Worm (Caenorhabditis elegans) whole organism, L1 larva: Measurements from ENCODE around the gene H29C22.1.

Experiments
- C16A3.4 ChIP-seq: fragments of 150-350 bp; optimal IDR thresholded peaks from 2 replicates; lab custom pipeline; 2014; ENCODE audit warnings: missing biosample characterization, missing genetic modification characterization
- F16B12.6 ChIP-seq: fragments of 150-350 bp; optimal IDR thresholded peaks from 2 replicates; lab custom pipeline; 2014; ENCODE audit warnings: missing biosample characterization, missing genetic modification characterization
- aly-2 ChIP-seq: fragments of 150-350 bp; optimal IDR thresholded peaks from 2 replicates; lab custom pipeline; 2014; ENCODE audit warnings: missing biosample characterization, missing genetic modification characterization
- ama-1 ChIP-seq: fragments of 150-350 bp; optimal IDR thresholded peaks from 2 replicates; lab custom pipeline; 2014
- blmp-1 ChIP-seq: fragments of 150-350 bp; optimal IDR thresholded peaks from 2 replicates; lab custom pipeline; 2014; ENCODE audit warnings: missing biosample characterization, missing genetic modification characterization
- ceh-82 ChIP-seq, 3 experiments: fragments of 150-350 bp in 1 of 3; sonication (generic microtip) in 2 of 3; optimal IDR thresholded peaks; 2 replicates each; lab custom pipeline; 2014 to 2017; ENCODE audit warnings: missing biosample characterization in 3 of 3, missing genetic modification characterization in 3 of 3
- ceh-88 ChIP-seq: fragments of 200-800 bp; sonication (Bioruptor generic); IDR thresholded peaks from 2 replicates; pipeline ENCODE4 v1.3.6; 2022; ENCODE audit warnings: missing genetic modification characterization, missing compliant biosample characterization
- dpl-1 ChIP-seq, 3 experiments: fragments of 150-350 bp in 2 of 3; sonication (generic microtip) in 1 of 3; optimal IDR thresholded peaks; 2 replicates each; lab custom pipeline; 2014 to 2017; ENCODE audit warnings: missing biosample characterization in 3 of 3, missing genetic modification characterization in 3 of 3, missing genetic modification reagents in 3 of 3
- dsc-1 ChIP-seq: sonication (generic microtip); optimal IDR thresholded peaks from 2 replicates; lab custom pipeline; 2016; ENCODE audit warnings: mild to moderate bottlenecking, missing genetic modification characterization, missing compliant biosample characterization
- egl-27 ChIP-seq, 2 experiments: fragments of 150-350 bp in 1 of 2; sonication (generic microtip); optimal IDR thresholded peaks; 3 replicates each; lab custom pipeline; 2017 to 2018; ENCODE audit warnings: missing biosample characterization in 2 of 2, missing genetic modification characterization in 2 of 2, missing genetic modification reagents in 2 of 2
- elt-2 ChIP-seq: sonication (generic microtip); optimal IDR thresholded peaks from 2 replicates; lab custom pipeline; 2016; ENCODE audit warnings: missing genetic modification characterization, mild to moderate bottlenecking, inconsistent platforms, missing compliant biosample characterization, missing genetic modification reagents
- ets-5 ChIP-seq: fragments of 200-800 bp; sonication (Bioruptor generic); IDR thresholded peaks from 2 replicates; pipeline ENCODE4 v1.3.6; 2022; ENCODE audit warnings: missing genetic modification characterization, missing compliant biosample characterization
- fkh-10 ChIP-seq: sonication (generic microtip); optimal IDR thresholded peaks from 2 replicates; lab custom pipeline; 2017; ENCODE audit warnings: missing biosample characterization, missing genetic modification reagents, missing genetic modification characterization
- fkh-4 ChIP-seq: sonication (generic microtip); optimal IDR thresholded peaks from 2 replicates; lab custom pipeline; 2016; ENCODE audit warnings: missing compliant biosample characterization, missing genetic modification characterization, borderline replicate concordance
- fkh-8 ChIP-seq: sonication (generic microtip); optimal IDR thresholded peaks from 2 replicates; lab custom pipeline; 2016; ENCODE audit warnings: mild to moderate bottlenecking, missing genetic modification characterization, missing compliant biosample characterization
- fos-1 ChIP-seq: fragments of 150-350 bp; optimal IDR thresholded peaks from 2 replicates; lab custom pipeline; 2014; ENCODE audit warnings: missing biosample characterization, missing genetic modification characterization
- grh-1 ChIP-seq: fragments of 200-800 bp; sonication (Bioruptor generic); IDR thresholded peaks from 2 replicates; pipeline ENCODE4 v1.3.6; 2022; ENCODE audit warnings: missing genetic modification reagents, missing genetic modification characterization, missing compliant biosample characterization
- hlh-17 ChIP-seq: fragments of 200-800 bp; sonication (Bioruptor generic); optimal IDR thresholded peaks from 2 replicates; lab custom pipeline; 2018; ENCODE audit warnings: missing genetic modification characterization, mild to moderate bottlenecking, missing compliant biosample characterization, moderate library complexity, borderline replicate concordance
- isw-1 ChIP-seq: fragments of 200-800 bp; sonication (Bioruptor generic); IDR thresholded peaks from 2 replicates; pipeline ENCODE4 v1.3.6; 2022; ENCODE audit warnings: missing genetic modification characterization, missing compliant biosample characterization
- jun-1 ChIP-seq: fragments of 150-350 bp; optimal IDR thresholded peaks from 2 replicates; lab custom pipeline; 2014; ENCODE audit warnings: missing biosample characterization, missing genetic modification reagents, missing genetic modification characterization
- lin-13 ChIP-seq: fragments of 150-350 bp; optimal IDR thresholded peaks from 2 replicates; lab custom pipeline; 2014; ENCODE audit warnings: missing biosample characterization, missing genetic modification reagents, missing genetic modification characterization
- lin-14 ChIP-seq: fragments of 200-800 bp; sonication (Bioruptor generic); optimal IDR thresholded peaks from 2 replicates; lab custom pipeline; 2018; ENCODE audit warnings: mild to moderate bottlenecking, missing genetic modification characterization, moderate library complexity, missing compliant biosample characterization
- lin-15B ChIP-seq: fragments of 150-350 bp; sonication (generic microtip); optimal IDR thresholded peaks from 3 replicates; lab custom pipeline; 2014; ENCODE audit warnings: missing biosample characterization, missing genetic modification characterization
- mab-9 ChIP-seq: fragments of 200-800 bp; sonication (Bioruptor generic); IDR thresholded peaks from 2 replicates; pipeline ENCODE4 v1.3.6; 2022; ENCODE audit warnings: missing genetic modification reagents, missing genetic modification characterization, missing compliant biosample characterization
- mdl-1 ChIP-seq, 2 experiments: fragments of 150-350 bp; optimal IDR thresholded peaks; 2 replicates each; lab custom pipeline; 2014 to 2017; ENCODE audit warnings: missing biosample characterization in 2 of 2, missing genetic modification characterization in 2 of 2, inconsistent platforms in 1 of 2
- mef-2 ChIP-seq: fragments of 150-350 bp; optimal IDR thresholded peaks from 2 replicates; lab custom pipeline; 2014; ENCODE audit warnings: missing biosample characterization, missing genetic modification characterization
- mep-1 ChIP-seq: fragments of 150-350 bp; optimal IDR thresholded peaks from 2 replicates; lab custom pipeline; 2014; ENCODE audit warnings: missing biosample characterization, missing genetic modification characterization
- nhr-12 ChIP-seq: sonication (generic microtip); optimal IDR thresholded peaks from 2 replicates; lab custom pipeline; 2017; ENCODE audit warnings: missing biosample characterization, missing genetic modification characterization
- nhr-28 ChIP-seq: fragments of 150-350 bp; optimal IDR thresholded peaks from 2 replicates; lab custom pipeline; 2014; ENCODE audit warnings: missing biosample characterization, missing genetic modification characterization
- nhr-47 ChIP-seq: sonication (generic microtip); optimal IDR thresholded peaks from 2 replicates; lab custom pipeline; 2016; ENCODE audit warnings: mild to moderate bottlenecking, missing genetic modification characterization, moderate library complexity, missing compliant biosample characterization
- nhr-77 ChIP-seq: fragments of 150-350 bp; optimal IDR thresholded peaks from 2 replicates; lab custom pipeline; 2014; ENCODE audit warnings: missing biosample characterization, missing genetic modification characterization
- nhr-84 ChIP-seq: sonication (generic microtip); optimal IDR thresholded peaks from 2 replicates; lab custom pipeline; 2017; ENCODE audit warnings: missing biosample characterization, missing genetic modification characterization
- nhr-90 ChIP-seq: sonication (generic microtip); optimal IDR thresholded peaks from 2 replicates; lab custom pipeline; 2016; ENCODE audit warnings: mild to moderate bottlenecking, missing genetic modification characterization, missing compliant biosample characterization; ENCODE audit not compliant: poor library complexity
- pax-3 ChIP-seq: fragments of 200-800 bp; sonication (Bioruptor generic); optimal IDR thresholded peaks from 2 replicates; lab custom pipeline; 2018; ENCODE audit warnings: mild to moderate bottlenecking, missing genetic modification characterization, moderate library complexity, missing compliant biosample characterization
- pqm-1 ChIP-seq: sonication (generic microtip); optimal IDR thresholded peaks from 3 replicates; lab custom pipeline; 2017; ENCODE audit warnings: missing biosample characterization, missing genetic modification characterization
- rnt-1 ChIP-seq: sonication (generic microtip); optimal IDR thresholded peaks from 2 replicates; lab custom pipeline; 2016; ENCODE audit warnings: mild to moderate bottlenecking, missing genetic modification characterization, moderate library complexity, missing compliant biosample characterization
- snpc-4 ChIP-seq: fragments of 150-350 bp; optimal IDR thresholded peaks from 2 replicates; lab custom pipeline; 2014; ENCODE audit warnings: missing biosample characterization, missing genetic modification characterization
- snu-23 ChIP-seq: sonication (generic microtip); optimal IDR thresholded peaks from 2 replicates; lab custom pipeline; 2016; ENCODE audit warnings: missing genetic modification characterization, missing compliant biosample characterization
- sox-4 ChIP-seq: sonication (generic microtip); optimal IDR thresholded peaks from 2 replicates; lab custom pipeline; 2016; ENCODE audit warnings: missing genetic modification characterization, missing compliant biosample characterization
- sptf-1 ChIP-seq: fragments of 150-350 bp; optimal IDR thresholded peaks from 2 replicates; lab custom pipeline; 2014; ENCODE audit warnings: missing biosample characterization, missing genetic modification characterization
- swsn-7 ChIP-seq: sonication (generic microtip); optimal IDR thresholded peaks from 2 replicates; lab custom pipeline; 2016; ENCODE audit warnings: missing genetic modification characterization, missing compliant biosample characterization
- unc-130 ChIP-seq: fragments of 150-350 bp; optimal IDR thresholded peaks from 2 replicates; lab custom pipeline; 2017; ENCODE audit warnings: missing biosample characterization, missing genetic modification characterization, inconsistent platforms
- unc-30 ChIP-seq: sonication (generic microtip); optimal IDR thresholded peaks from 2 replicates; lab custom pipeline; 2017; ENCODE audit warnings: missing biosample characterization, missing genetic modification characterization
- unc-86 ChIP-seq: sonication (generic microtip); optimal IDR thresholded peaks from 2 replicates; lab custom pipeline; 2016; ENCODE audit warnings: missing genetic modification characterization, missing compliant biosample characterization
- zag-1 ChIP-seq: fragments of 150-350 bp; optimal IDR thresholded peaks from 2 replicates; lab custom pipeline; 2014; ENCODE audit warnings: missing biosample characterization, missing genetic modification characterization
- ztf-11 ChIP-seq, 2 experiments: sonication (generic microtip); optimal IDR thresholded peaks; 2 replicates each; lab custom pipeline; 2016 to 2017; ENCODE audit warnings: missing genetic modification characterization in 2 of 2, missing biosample characterization in 1 of 2, missing compliant biosample characterization in 1 of 2
- ztf-4 ChIP-seq: fragments of 150-350 bp; optimal IDR thresholded peaks from 2 replicates; lab custom pipeline; 2014; ENCODE audit warnings: missing biosample characterization, missing genetic modification characterization

H29C22.1 gene

ce11 chrX:9311225-9311624 is at the start of gene H29C22.1:
H29C22.1 (minus strand) TSS chrX:9311325.
- TF ChIP-seq fkh-8 (tag; lab: Kevin White, UChicago) (no peak), lin-14 (GFP tag; lab: Kevin White, UChicago) (no peak), aly-2 (no peak), nhr-47 (no peak), ztf-11 (tag; optimal IDR thresholded peaks at IDR 0.05; lab: Kevin White, UChicago) (no peak), sptf-1 (tag; lab: Kevin White, UChicago) (no peak), mab-9 (GFP tag; lab: Robert Waterston, UW) (no peak), nhr-90 (no peak), pax-3 (no peak), egl-27 (tag; optimal IDR thresholded peaks at IDR 0.05; lab: Kevin White, UChicago) (no peak), nhr-77 (tag; lab: Kevin White, UChicago) (no peak), ceh-82 (tag; optimal IDR thresholded peaks at IDR 0.05; lab: Kevin White, UChicago) (no peak), nhr-28 (tag; lab: Kevin White, UChicago) (no peak), hlh-17 (GFP tag; lab: Kevin White, UChicago) (no peak), ets-5 (GFP tag; lab: Robert Waterston, UW) (no peak), lin-15B (no peak), F16B12.6 (tag; lab: Kevin White, UChicago) (no peak), lin-13 (GFP tag; lab: Kevin White, UChicago) (no peak), isw-1 (GFP tag; lab: Robert Waterston, UW) (no peak), unc-30 (tag; lab: Kevin White, UChicago) (no peak)

- TF ChIP-seq nhr-84 (tag; lab: Kevin White, UChicago) (no peak), unc-86 (tag; lab: Kevin White, UChicago) (no peak), unc-30 (tag; lab: Kevin White, UChicago) (no peak)
Observed at ce11 chrX:9349844-9350556, 38.9 kb upstream of the H29C22.1 start, which contains the start of gene flp-20. flp-20 (minus strand) TSS chrX:9349894.

ce11 chrX:9347380-9347979 is 36.4 kb upstream of the H29C22.1 start, which contains the start of gene oga-1:
oga-1 (minus strand) TSS chrX:9347430.
- TF ChIP-seq zag-1 (tag; lab: Kevin White, UChicago) (no peak), lin-13 (GFP tag; lab: Kevin White, UChicago) (peak; percentile 60), unc-130 (tag; lab: Kevin White, UChicago) (peak; percentile 45), grh-1 (GFP tag; lab: Robert Waterston, UW) (no peak), blmp-1 (tag; lab: Kevin White, UChicago) (peak; percentile 32), C16A3.4 (tag; lab: Kevin White, UChicago) (peak; percentile 62), F16B12.6 (tag; lab: Kevin White, UChicago) (peak; percentile 26), ama-1 (lab: Kevin White, UChicago) (no peak), mef-2 (no peak), dpl-1 (GFP tag; optimal IDR thresholded peaks at IDR 0.05; lab: Kevin White, UChicago) (peak; percentile 32 to 53 (median 50)), fkh-10 (no peak), mep-1 (tag; lab: Kevin White, UChicago) (peak; percentile 83), elt-2 (tag; lab: Kevin White, UChicago) (peak; percentile 31), nhr-90 (peak; percentile 69), aly-2 (no peak), mdl-1 (tag; optimal IDR thresholded peaks at IDR 0.05; lab: Kevin White, UChicago) (peak in 1 of 2 experiments; percentile 96), rnt-1 (peak; percentile 78), jun-1 (tag; lab: Kevin White, UChicago) (no peak), dsc-1 (peak; percentile 39), fos-1 (peak; percentile 52), sox-4 (tag; lab: Kevin White, UChicago) (peak; percentile 38), swsn-7 (peak; percentile 63), pqm-1 (tag; lab: Kevin White, UChicago) (no peak), ztf-4 (tag; lab: Kevin White, UChicago) (peak; percentile 71), nhr-12 (tag; lab: Kevin White, UChicago) (no peak), snu-23 (GFP tag; lab: Kevin White, UChicago) (peak; percentile 93), pax-3 (peak; percentile 19), fkh-4 (tag; lab: Kevin White, UChicago) (no peak), unc-86 (tag; lab: Kevin White, UChicago) (peak; percentile 2), ceh-88 (GFP tag; lab: Robert Waterston, UW) (0 out of 2 replicates have a peak, but pooled peaks have one; percentile 20), snpc-4 (tag; lab: Kevin White, UChicago) (peak; percentile 49)
